Fruit fly (Drosophila melanogaster): ENCODE results near the gene Ets65A.
A peak's percentile ranks its signal among the peaks of the same experiment; 100 is the strongest.

Ets65A gene

dm6 chr3L:6161997-6162396, 64.6 kb downstream of the Ets65A start (continued):
- TF ChIP-seq Deaf1 (tag; optimal IDR thresholded peaks at IDR 0.05) (no peak), jumu (GFP tag; optimal IDR thresholded peaks at IDR 0.05) (no peak), Scr (GFP tag; IDR thresholded peaks at IDR 0.05; ENCODE audit: partially characterized antibody) (no peak), pzg (GFP tag; optimal IDR thresholded peaks at IDR 0.05) (no peak), Atf3 (GFP tag; optimal IDR thresholded peaks at IDR 0.05) (no peak), CG7357 (GFP tag; IDR thresholded peaks at IDR 0.05) (no peak), ham (GFP tag; IDR thresholded peaks at IDR 0.05) (no peak), CG7928 (GFP tag; optimal IDR thresholded peaks at IDR 0.05) (no peak), pfk (GFP tag; optimal IDR thresholded peaks at IDR 0.05) (no peak), al (GFP tag; IDR thresholded peaks at IDR 0.05) (no peak), CG7745 (tag; optimal IDR thresholded peaks at IDR 0.05) (no peak), row (GFP tag; IDR thresholded peaks at IDR 0.05) (peak; percentile 39; the same call in 2 of the 3 replicates), CG10565 (GFP tag; optimal IDR thresholded peaks at IDR 0.05) (no peak), phol (tag; optimal IDR thresholded peaks at IDR 0.05) (no peak), Fer2 (tag; optimal IDR thresholded peaks at IDR 0.05) (no peak), CG12391 (tag; optimal IDR thresholded peaks at IDR 0.05) (peak; percentile 28)

dm6 chr3L:6162483-6163128, 65.2 kb downstream of the Ets65A start, which contains the start of gene Prdm13:
Gene Prdm13, plus strand, starts transcription at chr3L:6163127.
- TF ChIP-seq Rfx (GFP tag; IDR thresholded peaks at IDR 0.05) (no peak), amos (GFP tag; IDR thresholded peaks at IDR 0.05; ENCODE audit: partially characterized antibody) (no peak), Bdp1 (GFP tag; optimal IDR thresholded peaks at IDR 0.05) (no peak), CG4360 (GFP tag; IDR thresholded peaks at IDR 0.05) (peak; percentile 52; the same call in 1 of the 2 replicates), D19A (tag; optimal IDR thresholded peaks at IDR 0.05) (no peak), crol (GFP tag; IDR thresholded peaks at IDR 0.05) (peak; percentile 27; the same call in 1 of the 2 replicates), nerfin-2 (GFP tag; IDR thresholded peaks at IDR 0.05; ENCODE audit: partially characterized antibody) (peak; percentile 21; the same call in 1 of the 2 replicates), pros (GFP tag; optimal IDR thresholded peaks at IDR 0.05) (peak; percentile 72), gsb-n (tag; optimal IDR thresholded peaks at IDR 0.05) (peak; percentile 50), CG4730 (GFP tag; IDR thresholded peaks at IDR 0.05) (no peak), CG33557 (GFP tag; optimal IDR thresholded peaks at IDR 0.05) (no peak), Ada2b (GFP tag; IDR thresholded peaks at IDR 0.05) (no peak), HmgD (GFP tag; optimal IDR thresholded peaks at IDR 0.05) (no peak), nerfin-1 (tag; optimal IDR thresholded peaks at IDR 0.05) (peak; percentile 95), CG4424 (GFP tag; optimal IDR thresholded peaks at IDR 0.05) (no peak), oc (tag; optimal IDR thresholded peaks at IDR 0.05) (peak; percentile 77), ash1 (GFP tag; optimal IDR thresholded peaks at IDR 0.05) (no peak), Side (GFP tag; optimal IDR thresholded peaks at IDR 0.05) (no peak)
